Worm (Caenorhabditis elegans) whole organism, L3 larva: ENCODE measurements around the gene rpac-19.

Experiments
- aly-2 ChIP-seq: fragments of 150-350 bp; optimal IDR thresholded peaks from 2 replicates; lab custom pipeline; 2014; ENCODE audit warnings: missing biosample characterization, missing genetic modification characterization
- ceh-82 ChIP-seq: fragments of 150-350 bp; optimal IDR thresholded peaks from 2 replicates; lab custom pipeline; 2014; ENCODE audit warnings: missing biosample characterization, missing genetic modification characterization
- egl-27 ChIP-seq: sonication (generic microtip); optimal IDR thresholded peaks from 4 replicates; lab custom pipeline; 2017; ENCODE audit warnings: missing biosample characterization, missing genetic modification reagents, missing genetic modification characterization
- elt-1 ChIP-seq: fragments of 150-350 bp; optimal IDR thresholded peaks from 2 replicates; lab custom pipeline; 2014; ENCODE audit warnings: missing biosample characterization, missing genetic modification characterization
- elt-2 ChIP-seq: sonication (generic microtip); optimal IDR thresholded peaks from 2 replicates; lab custom pipeline; 2016; ENCODE audit warnings: missing genetic modification reagents, mild to moderate bottlenecking, missing genetic modification characterization, missing compliant biosample characterization
- lin-39 ChIP-seq: fragments of 150-350 bp; optimal IDR thresholded peaks from 2 replicates; lab custom pipeline; 2018; ENCODE audit warnings: missing biosample characterization, missing genetic modification reagents, missing genetic modification characterization
- nhr-11 ChIP-seq: fragments of 150-350 bp; optimal IDR thresholded peaks from 2 replicates; lab custom pipeline; 2014; ENCODE audit warnings: missing biosample characterization, missing genetic modification characterization
- nhr-25 ChIP-seq: sonication (generic microtip); optimal IDR thresholded peaks from 2 replicates; lab custom pipeline; 2017; ENCODE audit warnings: missing biosample characterization, missing genetic modification characterization
- nhr-76 ChIP-seq: fragments of 150-350 bp; sonication (generic microtip); optimal IDR thresholded peaks from 5 replicates; lab custom pipeline; 2014; ENCODE audit warnings: missing biosample characterization, missing genetic modification characterization
- snpc-4 ChIP-seq: fragments of 150-350 bp; optimal IDR thresholded peaks from 2 replicates; lab custom pipeline; 2014; ENCODE audit warnings: missing biosample characterization, missing genetic modification characterization
- unc-62 ChIP-seq: fragments of 150-350 bp; sonication (generic microtip); optimal IDR thresholded peaks from 4 replicates; lab custom pipeline; 2014; ENCODE audit warnings: missing biosample characterization, missing genetic modification reagents, missing genetic modification characterization
- ztf-11 ChIP-seq: fragments of 150-350 bp; optimal IDR thresholded peaks from 2 replicates; lab custom pipeline; 2014; ENCODE audit warnings: missing biosample characterization, missing genetic modification characterization

DNA sequence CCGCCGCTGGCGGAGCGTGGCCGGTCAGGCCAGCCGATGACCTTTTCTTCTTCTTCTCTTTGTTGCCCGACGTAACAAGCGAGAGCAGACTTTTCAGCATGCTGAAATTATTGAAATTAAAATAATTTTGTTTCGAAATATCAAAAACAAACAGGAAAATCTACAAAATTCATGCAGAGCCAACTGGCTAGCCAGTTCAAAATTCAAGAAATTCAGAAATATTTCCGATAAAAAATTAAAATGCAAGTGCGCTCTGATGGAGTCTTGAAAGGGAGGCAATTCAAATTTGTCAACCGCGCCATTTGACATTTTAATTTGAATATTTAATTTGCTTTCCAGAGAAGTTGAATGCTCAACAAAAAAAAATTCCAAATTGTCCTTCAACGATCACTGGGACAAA, 29.0 kb downstream of the rpac-19 start, which contains the start of gene F58A4.2:
- TF ChIP-seq unc-62 (GFP tag; lab: Kevin White, UChicago) (no peak), nhr-76 (tag; lab: Kevin White, UChicago) (no peak), nhr-25 (tag; lab: Kevin White, UChicago) (no peak), ceh-82 (no peak), egl-27 (tag; lab: Kevin White, UChicago) (no peak), lin-39 (tag; lab: Kevin White, UChicago) (no peak), aly-2 (tag; lab: Kevin White, UChicago) (no peak), snpc-4 (tag; lab: Kevin White, UChicago) (no peak), nhr-11 (tag; lab: Kevin White, UChicago) (no peak), elt-1 (tag; lab: Kevin White, UChicago) (no peak), ztf-11 (tag; lab: Kevin White, UChicago) (no peak), elt-2 (tag; lab: Kevin White, UChicago) (no peak)
